Fruit fly (Drosophila melanogaster) whole organism: ENCODE measurements around the gene CG4565.

Experiments
- CG8478 ChIP-seq: fragments of >200 bp; optimal IDR thresholded peaks from 2 replicates; lab custom pipeline; 2018; ENCODE audit warnings: inconsistent platforms
- Dll ChIP-seq: fragments of >200 bp; optimal IDR thresholded peaks from 2 replicates; lab custom pipeline; 2017
- EcR ChIP-seq, 2 experiments: fragments of >200 bp; optimal IDR thresholded peaks; 2 replicates each; lab custom pipeline; 2017; ENCODE audit warnings: missing biosample characterization in 2 of 2, missing genetic modification characterization in 2 of 2, missing genetic modification reagents in 2 of 2
- pan ChIP-seq: fragments of >200 bp; optimal IDR thresholded peaks from 2 replicates; lab custom pipeline; 2017
- psq ChIP-seq: fragments of >200 bp; optimal IDR thresholded peaks from 2 replicates; lab custom pipeline; 2017
- usp ChIP-seq: fragments of >200 bp; optimal IDR thresholded peaks from 2 replicates; lab custom pipeline; 2017; ENCODE audit warnings: missing biosample characterization, missing genetic modification characterization, mixed read lengths

The CG4565 gene

DNA sequence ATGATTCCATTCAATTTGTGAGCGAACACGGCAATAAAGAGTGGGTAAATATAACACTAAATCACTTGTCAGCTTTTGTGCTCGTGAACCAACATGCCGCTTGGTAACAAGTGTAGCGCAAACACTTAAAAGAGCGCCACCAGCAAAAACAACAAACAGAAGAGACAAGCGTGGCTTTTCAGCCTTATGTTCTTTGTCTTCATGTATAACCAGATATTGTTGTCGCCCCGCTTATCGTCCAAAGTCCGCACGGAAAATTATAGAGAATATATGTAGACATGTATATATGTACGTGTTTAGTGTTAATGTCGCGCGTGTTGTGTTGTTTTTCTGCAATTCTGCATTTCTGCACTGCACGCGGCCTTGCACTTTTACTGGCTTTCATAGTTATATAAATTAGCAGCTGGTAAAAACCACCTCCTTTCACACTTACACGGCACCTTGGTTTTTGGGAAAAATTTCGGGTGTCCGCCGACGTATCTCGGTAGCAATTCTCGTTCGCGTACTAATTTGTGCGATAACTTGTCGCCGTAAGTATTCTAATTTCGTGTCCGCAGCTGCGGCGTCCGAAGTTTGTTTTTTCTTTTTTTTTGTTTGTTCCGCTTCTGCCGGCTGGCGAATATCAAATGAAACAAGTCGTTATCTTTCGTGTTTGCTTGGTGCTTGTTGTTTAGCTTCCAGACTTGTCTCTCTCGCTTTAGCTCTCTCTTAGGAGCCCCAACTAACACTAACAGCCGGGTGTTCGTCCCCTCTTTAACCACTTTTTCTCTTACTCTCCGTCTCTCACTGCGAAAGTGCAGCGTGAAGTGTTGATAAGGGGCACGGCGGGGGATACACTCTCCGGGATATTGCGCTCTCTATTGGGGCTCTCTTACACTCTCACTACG, 36.4 kb downstream of the CG4565 start:
- peak; percentile 80 for TF ChIP-seq Dll (lab: Kevin White, UChicago)
- TF ChIP-seq usp (GFP tag; lab: Kevin White, UChicago): no peak

DNA sequence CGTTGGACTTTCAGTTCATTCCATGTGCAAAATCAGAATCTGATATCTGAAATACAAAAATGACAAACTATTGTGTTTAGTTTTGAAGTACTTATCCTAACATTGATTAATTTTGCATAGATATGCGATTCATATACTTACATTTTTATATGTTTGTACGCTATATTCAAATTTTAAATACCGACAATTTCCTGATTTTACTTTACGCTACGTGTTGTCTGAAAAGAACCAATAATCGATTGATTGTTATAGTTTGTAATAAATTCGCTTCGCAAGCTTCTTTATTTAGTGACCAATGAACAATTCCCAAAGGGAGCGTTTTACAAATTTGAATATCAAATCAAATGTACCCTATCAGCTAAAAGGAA, 37.0 kb downstream of the CG4565 start, which contains the start of gene Ak3:
Gene Ak3, minus strand, starts transcription at position 69 of the 368 bp plus-strand sequence.
- no peak for TF ChIP-seq EcR (GFP tag; optimal IDR thresholded peaks at IDR 0.05; lab: Kevin White, UChicago)
- TF ChIP-seq psq (lab: Kevin White, UChicago): no peak
- TF ChIP-seq pan (lab: Kevin White, UChicago): no peak
- TF ChIP-seq usp (GFP tag; lab: Kevin White, UChicago): no peak
- no peak for TF ChIP-seq Dll (lab: Kevin White, UChicago)
- no peak for TF ChIP-seq CG8478 (lab: Kevin White, UChicago)

- TF ChIP-seq CG8478 (lab: Kevin White, UChicago) (no peak), EcR (GFP tag; optimal IDR thresholded peaks at IDR 0.05; lab: Kevin White, UChicago) (no peak), psq (lab: Kevin White, UChicago) (no peak), usp (GFP tag; lab: Kevin White, UChicago) (no peak), pan (lab: Kevin White, UChicago) (no peak), Dll (lab: Kevin White, UChicago) (no peak)
These were observed 40.8 kb downstream of the CG4565 start, which contains the start of gene CG6621 for dm6 chr3R:10893327-10893726. Gene CG6621, minus strand, starts transcription at chr3R:10893531.
